Worm (Caenorhabditis elegans): ENCODE results near the gene R05A10.8.

Gene R05A10.8

DNA sequence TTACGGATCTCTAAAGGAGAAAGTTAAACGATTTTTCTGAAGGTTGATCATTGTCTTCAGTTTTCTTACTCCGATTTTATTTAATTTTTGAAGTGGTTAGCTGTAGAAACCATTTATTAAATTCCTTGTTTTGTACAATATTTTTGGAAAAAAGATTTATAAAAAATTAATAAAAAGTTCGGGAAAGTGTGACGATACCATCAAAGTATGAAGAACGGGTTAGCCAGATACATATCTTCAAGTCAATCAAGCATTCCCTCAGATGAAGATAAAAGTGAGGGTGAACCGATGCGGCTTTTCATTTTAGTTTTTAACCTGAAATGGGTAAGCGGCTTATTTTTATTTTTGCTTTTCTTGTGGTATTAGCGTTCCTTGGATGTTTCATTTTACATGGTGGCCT lies 7.5 kb upstream of the R05A10.8 start, which contains the start of gene R05A10.6:
TSS of gene R05A10.6 (plus strand) at position 301 of the 400 bp plus-strand sequence.
- TF ChIP-seq lin-13 (GFP tag; optimal IDR thresholded peaks at IDR 0.05) (no peak), nhr-11 (tag; optimal IDR thresholded peaks at IDR 0.05) (no peak), F13H6.1 (tag; optimal IDR thresholded peaks at IDR 0.05) (no peak), lsy-2 (tag; optimal IDR thresholded peaks at IDR 0.05) (no peak), blmp-1 (tag; optimal IDR thresholded peaks at IDR 0.05; ENCODE audit: insufficient read depth) (no peak), ceh-16 (tag; optimal IDR thresholded peaks at IDR 0.05) (no peak), ztf-11 (tag; optimal IDR thresholded peaks at IDR 0.05) (no peak), elt-3 (tag; optimal IDR thresholded peaks at IDR 0.05) (no peak), R02D3.7 (tag; optimal IDR thresholded peaks at IDR 0.05) (no peak), nhr-23 (tag; optimal IDR thresholded peaks at IDR 0.05) (no peak), peb-1 (tag; optimal IDR thresholded peaks at IDR 0.05) (no peak), nhr-21 (tag; optimal IDR thresholded peaks at IDR 0.05) (no peak), sem-4 (tag; optimal IDR thresholded peaks at IDR 0.05) (no peak), sma-9 (GFP tag; optimal IDR thresholded peaks at IDR 0.05) (no peak), sma-9 (tag; optimal IDR thresholded peaks at IDR 0.05) (no peak), mdl-1 (tag; optimal IDR thresholded peaks at IDR 0.05) (no peak)

DNA sequence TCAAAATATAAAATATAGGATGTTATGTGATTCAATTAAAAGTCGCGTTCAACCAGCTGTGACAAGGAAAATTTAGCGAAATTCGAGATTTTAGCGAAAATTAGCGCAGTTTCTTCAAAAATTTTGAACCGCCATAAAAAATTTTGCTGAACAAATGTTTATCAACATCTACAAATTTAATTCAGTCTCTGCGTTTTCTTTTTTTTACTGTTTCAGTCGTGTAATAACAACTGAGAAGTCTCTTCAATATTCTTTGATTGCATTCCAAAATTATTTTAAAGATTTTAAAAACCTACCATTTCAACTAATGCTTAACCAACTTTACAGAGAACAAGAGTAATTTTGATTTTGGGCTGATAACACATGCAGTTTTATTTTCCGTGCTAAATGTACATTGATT lies 6.1 kb upstream of the R05A10.8 start:
- no peak for TF ChIP-seq nhr-12 (tag; optimal IDR thresholded peaks at IDR 0.05)
- TF ChIP-seq elt-1 (tag; optimal IDR thresholded peaks at IDR 0.05) = no peak
- TF ChIP-seq fos-1 (tag; optimal IDR thresholded peaks at IDR 0.05) = no peak
- no peak for TF ChIP-seq F13H6.1 (tag; optimal IDR thresholded peaks at IDR 0.05)
- no peak for TF ChIP-seq lsy-2 (tag; optimal IDR thresholded peaks at IDR 0.05)
- TF ChIP-seq skn-1 (tag; optimal IDR thresholded peaks at IDR 0.05) = no peak
- no peak for TF ChIP-seq crh-2 (tag; optimal IDR thresholded peaks at IDR 0.05)
- no peak for TF ChIP-seq gmeb-1 (tag; optimal IDR thresholded peaks at IDR 0.05)
- TF ChIP-seq R02D3.7 (tag; optimal IDR thresholded peaks at IDR 0.05) = no peak
- no peak for TF ChIP-seq alr-1 (tag; optimal IDR thresholded peaks at IDR 0.05)
- no peak for TF ChIP-seq C34F6.9 (tag; optimal IDR thresholded peaks at IDR 0.05)
- no peak for TF ChIP-seq ztf-1 (GFP tag; conservative IDR thresholded peaks at IDR 0.05)
- no peak for TF ChIP-seq ztf-11 (tag; optimal IDR thresholded peaks at IDR 0.05)
- TF ChIP-seq ceh-82 (tag; optimal IDR thresholded peaks at IDR 0.05) = no peak
- no peak for TF ChIP-seq nhr-23 (tag; optimal IDR thresholded peaks at IDR 0.05)
- no peak for TF ChIP-seq unc-39 (tag; optimal IDR thresholded peaks at IDR 0.05)

DNA sequence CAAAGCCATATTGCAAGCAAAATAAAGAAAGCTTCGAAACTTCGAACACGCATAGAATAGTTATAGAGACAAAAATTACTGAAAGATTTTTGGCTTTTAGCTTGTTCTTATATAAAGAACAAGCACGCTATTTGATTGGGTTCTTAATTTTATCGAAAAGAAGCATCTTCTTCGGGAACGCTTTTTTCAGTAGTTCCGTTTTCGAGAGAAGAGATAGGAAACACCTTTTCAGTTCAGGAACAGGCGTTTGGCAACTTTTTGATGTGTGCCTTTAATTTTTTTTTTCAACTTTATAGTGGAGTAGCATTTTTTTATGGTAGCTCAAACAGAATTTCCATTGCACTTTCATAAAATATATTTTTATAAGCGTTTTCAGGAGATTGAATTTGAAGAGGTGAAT lies 4.8 kb upstream of the R05A10.8 start, which contains the start of gene R05A10.7:
TSS of gene R05A10.7 (minus strand) at position 101 of the 400 bp plus-strand sequence.
- no peak for TF ChIP-seq unc-39 (tag; optimal IDR thresholded peaks at IDR 0.05)
- no peak for TF ChIP-seq nhr-12 (tag; optimal IDR thresholded peaks at IDR 0.05)
- TF ChIP-seq nhr-21 (tag; optimal IDR thresholded peaks at IDR 0.05) = no peak
- no peak for TF ChIP-seq nhr-237 (tag; optimal IDR thresholded peaks at IDR 0.05)
- no peak for TF ChIP-seq snpc-4 (tag; optimal IDR thresholded peaks at IDR 0.05)
- TF ChIP-seq ama-1 (optimal IDR thresholded peaks at IDR 0.05) = no peak
- no peak for TF ChIP-seq ztf-4 (tag; optimal IDR thresholded peaks at IDR 0.05)
- TF ChIP-seq C34F6.9 (tag; optimal IDR thresholded peaks at IDR 0.05) = no peak
- TF ChIP-seq egl-27 (tag; optimal IDR thresholded peaks at IDR 0.05) = no peak
- TF ChIP-seq peb-1 (tag; optimal IDR thresholded peaks at IDR 0.05) = no peak
- TF ChIP-seq alr-1 (tag; optimal IDR thresholded peaks at IDR 0.05) = no peak
- no peak for TF ChIP-seq fos-1 (tag; optimal IDR thresholded peaks at IDR 0.05)
- TF ChIP-seq mab-5 (tag; optimal IDR thresholded peaks at IDR 0.05) = no peak
- TF ChIP-seq sma-3 (GFP tag; optimal IDR thresholded peaks at IDR 0.05) = no peak
- TF ChIP-seq mbf-1 (tag; optimal IDR thresholded peaks at IDR 0.05) = no peak
- TF ChIP-seq zag-1 (tag; optimal IDR thresholded peaks at IDR 0.05) = no peak

DNA sequence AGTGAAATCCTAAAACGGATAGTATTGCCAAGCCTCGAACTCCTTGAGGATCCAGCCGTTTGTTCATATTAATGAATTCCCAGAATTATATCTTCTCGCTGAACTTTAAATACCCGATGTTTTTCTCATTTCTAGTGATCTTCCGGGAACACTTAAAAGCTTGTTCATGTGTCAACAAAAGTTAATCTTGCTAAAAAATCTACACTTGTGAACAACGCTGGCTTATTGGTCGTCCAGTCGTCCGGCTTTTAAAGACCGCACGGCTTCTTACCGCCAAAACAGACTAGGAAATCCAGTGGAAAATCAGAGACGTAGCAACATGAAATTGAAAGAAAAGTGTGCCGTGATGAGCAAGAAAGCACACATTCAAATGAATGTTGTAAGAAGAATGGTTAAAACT lies 4.7 kb downstream of the R05A10.8 start, which contains the start of gene oac-38:
TSS of gene oac-38 (minus strand) at position 101 of the 400 bp plus-strand sequence.
- TF ChIP-seq aly-2 (tag; optimal IDR thresholded peaks at IDR 0.05) = no peak
- no peak for TF ChIP-seq nhr-77 (tag; optimal IDR thresholded peaks at IDR 0.05)
- no peak for TF ChIP-seq peb-1 (tag; optimal IDR thresholded peaks at IDR 0.05)
- TF ChIP-seq snpc-4 (tag; optimal IDR thresholded peaks at IDR 0.05) = no peak
- no peak for TF ChIP-seq ztf-1 (GFP tag; conservative IDR thresholded peaks at IDR 0.05)
- TF ChIP-seq ceh-82 (tag; optimal IDR thresholded peaks at IDR 0.05) = no peak
- TF ChIP-seq C34F6.9 (tag; optimal IDR thresholded peaks at IDR 0.05) = no peak
- no peak for TF ChIP-seq nhr-25 (tag; optimal IDR thresholded peaks at IDR 0.05)
- no peak for TF ChIP-seq sma-3 (GFP tag; optimal IDR thresholded peaks at IDR 0.05)
- no peak for TF ChIP-seq unc-62 (GFP tag; optimal IDR thresholded peaks at IDR 0.05)
- TF ChIP-seq elt-3 (tag; optimal IDR thresholded peaks at IDR 0.05) = no peak
- TF ChIP-seq ceh-16 (tag; optimal IDR thresholded peaks at IDR 0.05) = no peak
- no peak for TF ChIP-seq ztf-11 (tag; optimal IDR thresholded peaks at IDR 0.05)
- TF ChIP-seq mab-5 (tag; optimal IDR thresholded peaks at IDR 0.05) = no peak
- TF ChIP-seq zag-1 (tag; optimal IDR thresholded peaks at IDR 0.05) = no peak
- no peak for TF ChIP-seq nhr-12 (tag; optimal IDR thresholded peaks at IDR 0.05)
- TF ChIP-seq lin-11 (tag; optimal IDR thresholded peaks at IDR 0.05) = no peak
- no peak for TF ChIP-seq nhr-6 (tag; optimal IDR thresholded peaks at IDR 0.05)
- no peak for TF ChIP-seq elt-1 (tag; optimal IDR thresholded peaks at IDR 0.05)

All from whole organism, L2 larva.